Fruit fly (Drosophila melanogaster) whole organism, embryonic: ENCODE results near the gene CG18473.

Source experiments
- Atf-2 ChIP-seq: fragments of 200-800 bp; sonication (Bioruptor generic); optimal IDR thresholded peaks from 2 replicates; lab custom pipeline; 2016; ENCODE audit warnings: missing biosample characterization, missing genetic modification characterization
- Atf6 ChIP-seq: fragments of 200-800 bp; sonication (Bioruptor generic); IDR thresholded peaks from 2 replicates; pipeline ENCODE4 v1.3.6; 2022; ENCODE audit warnings: missing biosample characterization, missing genetic modification characterization
- B-H1 ChIP-seq: fragments of 200-800 bp; sonication (Bioruptor generic); IDR thresholded peaks from 3 replicates; pipeline ENCODE4 v1.3.6; 2022; ENCODE audit warnings: missing biosample characterization, missing genetic modification characterization
- BtbVII ChIP-seq: fragments of 200-800 bp; sonication (Bioruptor generic); optimal IDR thresholded peaks from 3 replicates; lab custom pipeline; 2017; ENCODE audit warnings: missing biosample characterization, mild to moderate bottlenecking, missing genetic modification characterization
- CG10565 ChIP-seq: fragments of 200-800 bp; sonication (Bioruptor generic); optimal IDR thresholded peaks from 3 replicates; lab custom pipeline; 2016; ENCODE audit warnings: missing biosample characterization, mild to moderate bottlenecking, missing genetic modification characterization
- CG11504 ChIP-seq: fragments of 200-800 bp; sonication (Bioruptor generic); optimal IDR thresholded peaks from 3 replicates; lab custom pipeline; 2019; ENCODE audit warnings: missing biosample characterization, mild to moderate bottlenecking, missing genetic modification characterization, moderate library complexity
- CG11560 ChIP-seq: fragments of 200-800 bp; sonication (Bioruptor generic); IDR thresholded peaks from 3 replicates; pipeline ENCODE4 v1.3.6; 2022; ENCODE audit warnings: missing biosample characterization, missing genetic modification characterization
- CG12071 ChIP-seq: fragments of 200-800 bp; sonication (Bioruptor generic); optimal IDR thresholded peaks from 3 replicates; lab custom pipeline; 2018; ENCODE audit warnings: missing biosample characterization, mild to moderate bottlenecking, missing genetic modification characterization
- CG12104 ChIP-seq: fragments of 200-800 bp; sonication (Bioruptor generic); optimal IDR thresholded peaks from 3 replicates; lab custom pipeline; 2016; ENCODE audit warnings: missing biosample characterization, missing genetic modification characterization
- CG12744 ChIP-seq: fragments of 200-800 bp; sonication (Bioruptor generic); optimal IDR thresholded peaks from 2 replicates; lab custom pipeline; 2016; ENCODE audit warnings: missing biosample characterization, missing genetic modification characterization
- CG13296 ChIP-seq: fragments of 200-800 bp; sonication (Bioruptor generic); optimal IDR thresholded peaks from 3 replicates; lab custom pipeline; 2018; ENCODE audit warnings: missing biosample characterization, mild to moderate bottlenecking, missing genetic modification characterization
- CG14965 ChIP-seq: fragments of 200-800 bp; sonication (Bioruptor generic); optimal IDR thresholded peaks from 2 replicates; lab custom pipeline; 2016; ENCODE audit warnings: missing biosample characterization, missing genetic modification characterization, borderline replicate concordance
- CG15269 ChIP-seq: fragments of 200-800 bp; sonication (Bioruptor generic); optimal IDR thresholded peaks from 2 replicates; lab custom pipeline; 2018; ENCODE audit warnings: missing biosample characterization, mild to moderate bottlenecking, missing genetic modification characterization, moderate library complexity
- CG15601 ChIP-seq: fragments of 200-800 bp; sonication (Bioruptor generic); optimal IDR thresholded peaks from 3 replicates; lab custom pipeline; 2019; ENCODE audit warnings: missing biosample characterization, mild to moderate bottlenecking, missing genetic modification characterization, moderate library complexity
- CG1602 ChIP-seq: fragments of 200-800 bp; sonication (Bioruptor generic); optimal IDR thresholded peaks from 3 replicates; lab custom pipeline; 2016; ENCODE audit warnings: missing biosample characterization, missing genetic modification characterization
- CG17361 ChIP-seq: fragments of 200-800 bp; sonication (Bioruptor generic); IDR thresholded peaks from 3 replicates; pipeline ENCODE4 v1.3.6; 2022; ENCODE audit warnings: missing biosample characterization, missing genetic modification characterization
- CG18476 ChIP-seq: fragments of 200-800 bp; sonication (Bioruptor generic); optimal IDR thresholded peaks from 2 replicates; lab custom pipeline; 2016; ENCODE audit warnings: missing biosample characterization, mild to moderate bottlenecking, missing genetic modification characterization
- CG31224 ChIP-seq: fragments of 200-800 bp; sonication (Bioruptor generic); IDR thresholded peaks from 2 replicates; pipeline ENCODE4 v1.3.6; 2022; ENCODE audit warnings: missing biosample characterization, missing genetic modification characterization
- CG31388 ChIP-seq: fragments of 200-800 bp; sonication (Bioruptor generic); optimal IDR thresholded peaks from 2 replicates; lab custom pipeline; 2016; ENCODE audit warnings: missing biosample characterization, missing genetic modification characterization
- CG32532 ChIP-seq: fragments of 200-800 bp; sonication (Bioruptor generic); IDR thresholded peaks from 2 replicates; pipeline ENCODE4 v1.3.6; 2022; ENCODE audit warnings: missing biosample characterization, missing genetic modification characterization
- CG3281 ChIP-seq: fragments of 200-800 bp; sonication (Bioruptor generic); optimal IDR thresholded peaks from 3 replicates; lab custom pipeline; 2017; ENCODE audit warnings: missing biosample characterization, mild to moderate bottlenecking, missing genetic modification characterization
- CG6654 ChIP-seq: fragments of 200-800 bp; sonication (Bioruptor generic); optimal IDR thresholded peaks from 2 replicates; lab custom pipeline; 2017; ENCODE audit warnings: missing biosample characterization, mild to moderate bottlenecking, missing genetic modification characterization
- CG6813 ChIP-seq: fragments of 200-800 bp; sonication (Bioruptor generic); optimal IDR thresholded peaks from 2 replicates; lab custom pipeline; 2017; ENCODE audit warnings: missing biosample characterization, missing genetic modification characterization, mild to moderate bottlenecking, moderate library complexity, missing genetic modification reagents
- CG7271 ChIP-seq: fragments of 200-800 bp; sonication (Bioruptor generic); optimal IDR thresholded peaks from 2 replicates; lab custom pipeline; 2018; ENCODE audit warnings: missing biosample characterization, mild to moderate bottlenecking, missing genetic modification characterization, moderate library complexity
- CG7928 ChIP-seq: fragments of 200-800 bp; sonication (Bioruptor generic); optimal IDR thresholded peaks from 2 replicates; lab custom pipeline; 2017; ENCODE audit warnings: missing biosample characterization, mild to moderate bottlenecking, missing genetic modification characterization
- CG7987 ChIP-seq: fragments of 200-800 bp; sonication (Bioruptor generic); optimal IDR thresholded peaks from 2 replicates; lab custom pipeline; 2018; ENCODE audit warnings: missing biosample characterization, mild to moderate bottlenecking, missing genetic modification characterization, moderate library complexity
- Dp ChIP-seq: fragments of 200-800 bp; sonication (Bioruptor generic); optimal IDR thresholded peaks from 2 replicates; lab custom pipeline; 2018; ENCODE audit warnings: missing biosample characterization, mild to moderate bottlenecking, missing genetic modification characterization, moderate library complexity
- E2f2 ChIP-seq: fragments of 200-800 bp; sonication (Bioruptor generic); IDR thresholded peaks from 2 replicates; pipeline ENCODE4 v1.3.6; 2022; ENCODE audit warnings: missing biosample characterization, missing genetic modification characterization
- Ets97D ChIP-seq: fragments of 200-800 bp; sonication (Bioruptor generic); optimal IDR thresholded peaks from 3 replicates; lab custom pipeline; 2016; ENCODE audit warnings: missing biosample characterization, missing genetic modification characterization
- Gsc ChIP-seq: fragments of 200-800 bp; sonication (Bioruptor generic); IDR thresholded peaks from 2 replicates; pipeline ENCODE4 v1.3.6; 2022; ENCODE audit warnings: missing biosample characterization, missing genetic modification characterization
- HLH3B ChIP-seq: fragments of 200-800 bp; sonication (Bioruptor generic); IDR thresholded peaks from 2 replicates; pipeline ENCODE4 v1.3.6; 2022; ENCODE audit warnings: missing biosample characterization, missing genetic modification characterization
- HLHmδ ChIP-seq: fragments of 200-800 bp; sonication (Bioruptor generic); optimal IDR thresholded peaks from 2 replicates; lab custom pipeline; 2018; ENCODE audit warnings: missing biosample characterization, mild to moderate bottlenecking, missing genetic modification characterization, moderate library complexity
- Mad ChIP-seq: fragments of 200-800 bp; sonication (Bioruptor generic); optimal IDR thresholded peaks from 2 replicates; lab custom pipeline; 2016; ENCODE audit warnings: missing biosample characterization, missing genetic modification characterization
- Neu2 ChIP-seq: fragments of 200-800 bp; sonication (Bioruptor generic); optimal IDR thresholded peaks from 3 replicates; lab custom pipeline; 2016; ENCODE audit warnings: missing biosample characterization, missing genetic modification characterization, borderline replicate concordance
- Optix ChIP-seq: fragments of 200-800 bp; sonication (Bioruptor generic); IDR thresholded peaks from 3 replicates; pipeline ENCODE4 v1.3.6; 2022; ENCODE audit warnings: missing biosample characterization, missing genetic modification characterization
- Ptx1 ChIP-seq: fragments of 200-800 bp; sonication (Bioruptor generic); IDR thresholded peaks from 2 replicates; pipeline ENCODE4 v1.3.6; 2022; ENCODE audit warnings: missing biosample characterization, missing genetic modification characterization
- bbx ChIP-seq: fragments of 200-800 bp; sonication (Bioruptor generic); IDR thresholded peaks from 2 replicates; pipeline ENCODE4 v1.3.6; 2022; ENCODE audit warnings: missing biosample characterization, missing genetic modification characterization; ENCODE audit not compliant: partially characterized antibody
- br ChIP-seq: fragments of >200 bp; optimal IDR thresholded peaks from 2 replicates; lab custom pipeline; 2017
- chinmo ChIP-seq: fragments of 200-800 bp; sonication (Bioruptor generic); IDR thresholded peaks from 4 replicates; pipeline ENCODE4 v1.3.6; 2022; ENCODE audit warnings: missing biosample characterization, missing genetic modification characterization; ENCODE audit not compliant: partially characterized antibody
- cwo ChIP-seq: fragments of 200-800 bp; sonication (Bioruptor generic); optimal IDR thresholded peaks from 3 replicates; lab custom pipeline; 2017; ENCODE audit warnings: missing biosample characterization, missing genetic modification characterization, mild to moderate bottlenecking, moderate library complexity, missing genetic modification reagents
- dmrt11E ChIP-seq: fragments of 200-800 bp; sonication (Bioruptor generic); optimal IDR thresholded peaks from 3 replicates; lab custom pipeline; 2018; ENCODE audit warnings: missing biosample characterization, mild to moderate bottlenecking, missing genetic modification characterization, moderate library complexity
- ftz-f1 ChIP-seq: fragments of 200-800 bp; sonication (Bioruptor generic); optimal IDR thresholded peaks from 2 replicates; lab custom pipeline; 2016; ENCODE audit warnings: missing biosample characterization, missing genetic modification characterization
- pfk ChIP-seq: fragments of 200-800 bp; sonication (Bioruptor generic); optimal IDR thresholded peaks from 2 replicates; lab custom pipeline; 2018; ENCODE audit warnings: missing biosample characterization, mild to moderate bottlenecking, missing genetic modification characterization, moderate library complexity
- row ChIP-seq: fragments of 200-800 bp; sonication (Bioruptor generic); IDR thresholded peaks from 3 replicates; pipeline ENCODE4 v1.3.6; 2022; ENCODE audit warnings: missing biosample characterization, missing genetic modification characterization
- shn ChIP-seq: fragments of 200-800 bp; sonication (Bioruptor generic); optimal IDR thresholded peaks from 3 replicates; lab custom pipeline; 2016; ENCODE audit warnings: missing biosample characterization, missing genetic modification characterization
- sob ChIP-seq: fragments of 200-800 bp; sonication (Bioruptor generic); IDR thresholded peaks from 2 replicates; pipeline ENCODE4 v1.3.6; 2022; ENCODE audit warnings: missing biosample characterization, missing genetic modification characterization
- sr ChIP-seq: fragments of 200-800 bp; sonication (Bioruptor generic); IDR thresholded peaks from 3 replicates; pipeline ENCODE4 v1.3.6; 2022; ENCODE audit warnings: missing biosample characterization, missing genetic modification characterization
- ssp ChIP-seq: fragments of 200-800 bp; sonication (Bioruptor generic); IDR thresholded peaks from 2 replicates; pipeline ENCODE4 v1.3.6; 2022; ENCODE audit warnings: missing biosample characterization, missing genetic modification characterization
- tll ChIP-seq, 2 experiments: fragments of 200-800 bp in 1 of 2; fragments of >200 bp in 1 of 2; sonication (Bioruptor generic) in 1 of 2; optimal IDR thresholded peaks; 2 replicates each; lab custom pipeline; 2017 to 2019; ENCODE audit warnings: missing biosample characterization in 2 of 2, missing genetic modification characterization in 2 of 2, mild to moderate bottlenecking in 1 of 2, moderate library complexity in 1 of 2

The CG18473 gene

dm6 chr3R:9337402-9338254, 25.5 kb upstream of the CG18473 start (continued):
- TF ChIP-seq chinmo (GFP tag; lab: Robert Waterston, UW): 0 out of 4 replicates have a peak, but pooled peaks have one; percentile 76
- TF ChIP-seq B-H1: no peak
- peak; percentile 29 for TF ChIP-seq CG3281 (GFP tag; lab: Kevin White, UChicago)
- no peak for TF ChIP-seq CG13296 (GFP tag; lab: Kevin White, UChicago)
- TF ChIP-seq Ptx1 (GFP tag; lab: Robert Waterston, UW): no peak
- no peak for TF ChIP-seq CG15601 (tag; lab: Kevin White, UChicago)
- no peak for TF ChIP-seq Mad (GFP tag; lab: Kevin White, UChicago)
- peak; percentile 77 for TF ChIP-seq ftz-f1
- TF ChIP-seq CG12744 (GFP tag; lab: Kevin White, UChicago): no peak
- peak; percentile 37; the same call in 1 of the 2 replicates for TF ChIP-seq Atf6 (GFP tag; lab: Robert Waterston, UW)
- TF ChIP-seq CG32532 (GFP tag; lab: Robert Waterston, UW): peak; percentile 36; the same call in 1 of the 2 replicates
- no peak for TF ChIP-seq Atf-2
- peak; percentile 4 for TF ChIP-seq cwo (GFP tag; lab: Kevin White, UChicago)
- no peak for TF ChIP-seq CG11560 (tag; lab: Robert Waterston, UW)
- no peak for TF ChIP-seq CG10565 (GFP tag; lab: Kevin White, UChicago)
- TF ChIP-seq CG7928 (GFP tag; lab: Kevin White, UChicago): no peak
- TF ChIP-seq br (lab: Kevin White, UChicago): no peak
- TF ChIP-seq sr (GFP tag; lab: Robert Waterston, UW): no peak
- TF ChIP-seq bbx (GFP tag; lab: Robert Waterston, UW): 0 out of 2 replicates have a peak, but pooled peaks have one; percentile 20
- no peak for TF ChIP-seq CG15269 (tag; lab: Kevin White, UChicago)
- TF ChIP-seq CG12071 (GFP tag; lab: Kevin White, UChicago): peak; percentile 24
- 0 out of 2 replicates have a peak, but pooled peaks have one; percentile 8 for TF ChIP-seq E2f2 (GFP tag; lab: Robert Waterston, UW)
- TF ChIP-seq CG12104 (GFP tag; lab: Kevin White, UChicago): no peak
- TF ChIP-seq CG31224 (GFP tag; lab: Robert Waterston, UW): no peak
- TF ChIP-seq sob (GFP tag; lab: Robert Waterston, UW): no peak
- TF ChIP-seq Optix (GFP tag; lab: Robert Waterston, UW): no peak
- no peak for TF ChIP-seq CG11504 (tag; lab: Kevin White, UChicago)
- no peak for TF ChIP-seq HLH3B (GFP tag; lab: Robert Waterston, UW)
- no peak for TF ChIP-seq ssp (GFP tag; lab: Robert Waterston, UW)
- TF ChIP-seq shn (GFP tag; lab: Kevin White, UChicago): no peak
- no peak for TF ChIP-seq CG1602 (GFP tag; lab: Kevin White, UChicago)
- TF ChIP-seq Neu2 (GFP tag; lab: Kevin White, UChicago): no peak
- no peak for TF ChIP-seq CG6654 (GFP tag; lab: Kevin White, UChicago)
- peak; percentile 9 for TF ChIP-seq HLHmδ (GFP tag; lab: Kevin White, UChicago)
- no peak for TF ChIP-seq tll (GFP tag; optimal IDR thresholded peaks at IDR 0.05; lab: Kevin White, UChicago)
- TF ChIP-seq CG17361 (GFP tag; lab: Robert Waterston, UW): no peak
- peak; percentile 51 for TF ChIP-seq CG7987 (GFP tag; lab: Kevin White, UChicago)
- peak; percentile 9 for TF ChIP-seq pfk (GFP tag; lab: Kevin White, UChicago)
- no peak for TF ChIP-seq Dp (GFP tag; lab: Kevin White, UChicago)
- no peak for TF ChIP-seq row (GFP tag; lab: Robert Waterston, UW)
- TF ChIP-seq BtbVII (GFP tag; lab: Kevin White, UChicago): no peak
- TF ChIP-seq CG31388: no peak
- no peak for TF ChIP-seq CG14965
- no peak for TF ChIP-seq CG6813 (GFP tag; lab: Kevin White, UChicago)
- no peak for TF ChIP-seq Ets97D
- TF ChIP-seq Gsc (GFP tag; lab: Robert Waterston, UW): no peak
- TF ChIP-seq dmrt11E (tag; lab: Kevin White, UChicago): no peak
- TF ChIP-seq CG18476: no peak
- no peak for TF ChIP-seq CG7271
